Worm (Caenorhabditis elegans) whole organism, midembryonic: ENCODE data around the gene C55A1.1.
"Not testable (repeated sequence)": the region's sequence is repeated elsewhere in the genome, so short reads cannot be mapped to it uniquely, and the experiment has no call there.

Source experiments
- cog-1 ChIP-seq: sonication (generic microtip); optimal IDR thresholded peaks from 2 replicates; lab custom pipeline; 2016; ENCODE audit warnings: missing genetic modification characterization, missing compliant biosample characterization
- klf-2 ChIP-seq: fragments of 200-800 bp; sonication (Bioruptor generic); conservative IDR thresholded peaks from 2 replicates; pipeline ENCODE4 v1.3.6; 2022; ENCODE audit warnings: missing genetic modification reagents, missing genetic modification characterization, missing compliant biosample characterization
- med-1 ChIP-seq: sonication (generic microtip); optimal IDR thresholded peaks from 2 replicates; lab custom pipeline; 2017; ENCODE audit warnings: missing genetic modification characterization, mild to moderate bottlenecking, missing compliant biosample characterization, antibody characterized with exemption, missing genetic modification reagents; ENCODE audit not compliant: insufficient read depth

C55A1.1 gene

ce11 chrV:15670139-15670538, 48.5 kb downstream of the C55A1.1 start, which contains the start of gene K06B4.15:
Gene K06B4.15 (plus strand): TSS chrV:15670439.
- not testable (repeated sequence) for TF ChIP-seq cog-1; klf-2 (GFP tag; lab: Robert Waterston, UW); med-1 (GFP tag; lab: Kevin White, UChicago)
